Fruit fly (Drosophila melanogaster) whole organism, embryonic: ENCODE data around the gene CG32440.

ENCODE experiments used
- CG10274 ChIP-seq: fragments of 200-800 bp; sonication (Bioruptor generic); optimal IDR thresholded peaks from 3 replicates; lab custom pipeline; 2017; ENCODE audit warnings: missing biosample characterization, mild to moderate bottlenecking, missing genetic modification characterization
- CG10565 ChIP-seq: fragments of 200-800 bp; sonication (Bioruptor generic); optimal IDR thresholded peaks from 3 replicates; lab custom pipeline; 2016; ENCODE audit warnings: missing biosample characterization, mild to moderate bottlenecking, missing genetic modification characterization
- CG11504 ChIP-seq: fragments of 200-800 bp; sonication (Bioruptor generic); optimal IDR thresholded peaks from 3 replicates; lab custom pipeline; 2019; ENCODE audit warnings: missing biosample characterization, mild to moderate bottlenecking, missing genetic modification characterization, moderate library complexity
- CG12219 ChIP-seq: fragments of 200-800 bp; sonication (Bioruptor generic); optimal IDR thresholded peaks from 3 replicates; lab custom pipeline; 2018; ENCODE audit warnings: missing biosample characterization, mild to moderate bottlenecking, missing genetic modification characterization
- CG1233 ChIP-seq: fragments of 200-800 bp; sonication (Bioruptor generic); optimal IDR thresholded peaks from 4 replicates; lab custom pipeline; 2018; ENCODE audit warnings: missing biosample characterization, mild to moderate bottlenecking, missing genetic modification characterization
- CG13775 ChIP-seq: fragments of 200-800 bp; sonication (Bioruptor generic); optimal IDR thresholded peaks from 3 replicates; lab custom pipeline; 2017; ENCODE audit warnings: missing biosample characterization, mild to moderate bottlenecking, missing genetic modification characterization
- CG17361 ChIP-seq: fragments of 200-800 bp; sonication (Bioruptor generic); IDR thresholded peaks from 3 replicates; pipeline ENCODE4 v1.3.6; 2022; ENCODE audit warnings: missing biosample characterization, missing genetic modification characterization
- CG17802 ChIP-seq: fragments of 200-800 bp; sonication (Bioruptor generic); optimal IDR thresholded peaks from 2 replicates; lab custom pipeline; 2018; ENCODE audit warnings: missing biosample characterization, mild to moderate bottlenecking, missing genetic modification characterization, moderate library complexity
- CG2120 ChIP-seq: fragments of 200-800 bp; sonication (Bioruptor generic); optimal IDR thresholded peaks from 3 replicates; lab custom pipeline; 2016; ENCODE audit warnings: missing biosample characterization, missing genetic modification characterization
- CG30403 ChIP-seq: fragments of 200-800 bp; sonication (Bioruptor generic); optimal IDR thresholded peaks from 3 replicates; lab custom pipeline; 2016; ENCODE audit warnings: missing biosample characterization, missing genetic modification characterization
- CG3163 ChIP-seq: fragments of 200-800 bp; sonication (Bioruptor generic); optimal IDR thresholded peaks from 3 replicates; lab custom pipeline; 2016; ENCODE audit warnings: missing biosample characterization, missing genetic modification characterization
- CG3726 ChIP-seq: fragments of 200-800 bp; sonication (Bioruptor generic); IDR thresholded peaks from 3 replicates; pipeline ENCODE4, ENCODE4 v1.3.6; 2022; ENCODE audit warnings: missing biosample characterization, missing genetic modification characterization
- CG5245 ChIP-seq: fragments of 200-800 bp; sonication (Bioruptor generic); optimal IDR thresholded peaks from 3 replicates; lab custom pipeline; 2016; ENCODE audit warnings: missing biosample characterization, missing genetic modification characterization
- CG6175 ChIP-seq: fragments of 200-800 bp; sonication (Bioruptor generic); IDR thresholded peaks from 3 replicates; pipeline ENCODE4 v1.3.6; 2022; ENCODE audit warnings: missing biosample characterization, missing genetic modification characterization
- CG7556 ChIP-seq: fragments of 200-800 bp; sonication (Bioruptor generic); optimal IDR thresholded peaks from 2 replicates; lab custom pipeline; 2017; ENCODE audit warnings: missing biosample characterization, mild to moderate bottlenecking, missing genetic modification characterization
- CG7963 ChIP-seq: fragments of 200-800 bp; sonication (Bioruptor generic); IDR thresholded peaks from 3 replicates; pipeline ENCODE4 v1.3.6; 2022; ENCODE audit warnings: missing biosample characterization, missing genetic modification characterization; ENCODE audit not compliant: partially characterized antibody
- CG8359 ChIP-seq: fragments of 200-800 bp; sonication (Bioruptor generic); optimal IDR thresholded peaks from 2 replicates; lab custom pipeline; 2017; ENCODE audit warnings: missing biosample characterization, mild to moderate bottlenecking, missing genetic modification characterization, borderline replicate concordance
- CG8478 ChIP-seq: fragments of >200 bp; optimal IDR thresholded peaks from 2 replicates; lab custom pipeline; 2018
- CG9437 ChIP-seq: fragments of 200-800 bp; sonication (Bioruptor generic); optimal IDR thresholded peaks from 2 replicates; lab custom pipeline; 2018; ENCODE audit warnings: missing biosample characterization, mild to moderate bottlenecking, missing genetic modification characterization
- CG9797 ChIP-seq: fragments of 200-800 bp; sonication (Bioruptor generic); optimal IDR thresholded peaks from 3 replicates; lab custom pipeline; 2018; ENCODE audit warnings: missing biosample characterization, mild to moderate bottlenecking, missing genetic modification characterization
- CTCF ChIP-seq: fragments of 200-800 bp; sonication (Bioruptor generic); optimal IDR thresholded peaks from 2 replicates; lab custom pipeline; 2017; ENCODE audit warnings: missing biosample characterization, mild to moderate bottlenecking, missing genetic modification characterization, moderate library complexity
- E2f1 ChIP-seq: fragments of 200-800 bp; sonication (Bioruptor generic); IDR thresholded peaks from 2 replicates; pipeline ENCODE4 v1.3.6; 2022; ENCODE audit warnings: missing biosample characterization, missing genetic modification characterization
- E2f2 ChIP-seq: fragments of 200-800 bp; sonication (Bioruptor generic); IDR thresholded peaks from 2 replicates; pipeline ENCODE4 v1.3.6; 2022; ENCODE audit warnings: missing biosample characterization, missing genetic modification characterization
- HmgZ ChIP-seq: fragments of 200-800 bp; sonication (Bioruptor generic); optimal IDR thresholded peaks from 2 replicates; lab custom pipeline; 2018; ENCODE audit warnings: missing biosample characterization, mild to moderate bottlenecking, missing genetic modification characterization
- Hmr ChIP-seq: fragments of 200-800 bp; sonication (Bioruptor generic); optimal IDR thresholded peaks from 3 replicates; lab custom pipeline; 2017; ENCODE audit warnings: mild to moderate bottlenecking, missing biosample characterization, missing genetic modification reagents, missing genetic modification characterization
- Mrtf ChIP-seq: fragments of 200-800 bp; sonication (Bioruptor generic); IDR thresholded peaks from 3 replicates; pipeline ENCODE4 v1.3.6; 2022; ENCODE audit warnings: missing biosample characterization, missing genetic modification characterization
- NC2α ChIP-seq: fragments of 200-800 bp; sonication (Bioruptor generic); optimal IDR thresholded peaks from 2 replicates; lab custom pipeline; 2016; ENCODE audit warnings: missing biosample characterization, missing genetic modification characterization
- NfI ChIP-seq: fragments of 200-800 bp; sonication (Bioruptor generic); optimal IDR thresholded peaks from 3 replicates; lab custom pipeline; 2018; ENCODE audit warnings: missing biosample characterization, mild to moderate bottlenecking, missing genetic modification characterization, moderate library complexity
- Oaz ChIP-seq: fragments of 200-800 bp; sonication (Bioruptor generic); IDR thresholded peaks from 2 replicates; pipeline ENCODE4 v1.3.6; 2022; ENCODE audit warnings: missing biosample characterization, missing genetic modification characterization
- Oli ChIP-seq: fragments of 200-800 bp; sonication (Bioruptor generic); optimal IDR thresholded peaks from 2 replicates; lab custom pipeline; 2018; ENCODE audit warnings: missing biosample characterization, mild to moderate bottlenecking, missing genetic modification characterization, moderate library complexity
- PHDP ChIP-seq: fragments of 200-800 bp; sonication (Bioruptor generic); optimal IDR thresholded peaks from 3 replicates; lab custom pipeline; 2018; ENCODE audit warnings: missing biosample characterization, mild to moderate bottlenecking, missing genetic modification characterization, moderate library complexity
- Poxn ChIP-seq: fragments of 200-800 bp; sonication (Bioruptor generic); IDR thresholded peaks from 2 replicates; pipeline ENCODE4 v1.3.6; 2022; ENCODE audit warnings: missing biosample characterization, missing genetic modification characterization
- Sox102F ChIP-seq: fragments of 200-800 bp; sonication (Bioruptor generic); optimal IDR thresholded peaks from 2 replicates; lab custom pipeline; 2018; ENCODE audit warnings: missing biosample characterization, mild to moderate bottlenecking, missing genetic modification characterization, moderate library complexity
- Sry-β ChIP-seq: fragments of 200-800 bp; sonication (Bioruptor generic); optimal IDR thresholded peaks from 2 replicates; lab custom pipeline; 2018; ENCODE audit warnings: missing biosample characterization, mild to moderate bottlenecking, missing genetic modification characterization, moderate library complexity
- Taf1 ChIP-seq: fragments of 200-800 bp; sonication (Bioruptor generic); IDR thresholded peaks from 2 replicates; pipeline ENCODE4 v1.3.6; 2022; ENCODE audit warnings: missing biosample characterization, missing genetic modification characterization
- Trl ChIP-seq, 3 experiments: fragments of >200 bp in 2 of 3; fragments of 200-800 bp in 1 of 3; sonication (Bioruptor generic) in 1 of 3; optimal IDR thresholded peaks; 2 replicates in 1 of 3; 3 replicates in 2 of 3; lab custom pipeline; 2016 to 2017; ENCODE audit warnings: missing biosample characterization in 1 of 3, missing genetic modification characterization in 1 of 3
- ara ChIP-seq: fragments of 200-800 bp; sonication (Bioruptor generic); IDR thresholded peaks from 2 replicates; pipeline ENCODE4 v1.3.6; 2022; ENCODE audit warnings: missing biosample characterization, missing genetic modification characterization
- bcd ChIP-seq: fragments of 200-800 bp; sonication (Bioruptor generic); optimal IDR thresholded peaks from 2 replicates; lab custom pipeline; 2017; ENCODE audit warnings: missing biosample characterization, mild to moderate bottlenecking, missing genetic modification characterization
- bowl ChIP-seq: fragments of 200-800 bp; sonication (Bioruptor generic); IDR thresholded peaks from 2 replicates; pipeline ENCODE4 v1.3.6; 2022; ENCODE audit warnings: missing biosample characterization, missing genetic modification characterization
- dm ChIP-seq: fragments of 200-800 bp; sonication (Bioruptor generic); optimal IDR thresholded peaks from 3 replicates; lab custom pipeline; 2016; ENCODE audit warnings: missing biosample characterization, missing genetic modification characterization
- dysf ChIP-seq: fragments of 200-800 bp; sonication (Bioruptor generic); IDR thresholded peaks from 3 replicates; pipeline ENCODE4 v1.3.6; 2022; ENCODE audit warnings: missing biosample characterization, missing genetic modification characterization
- eyg ChIP-seq: fragments of 200-800 bp; sonication (Bioruptor generic); optimal IDR thresholded peaks from 3 replicates; lab custom pipeline; 2016; ENCODE audit warnings: missing biosample characterization, missing genetic modification characterization
- fd96Cb ChIP-seq: fragments of 200-800 bp; sonication (Bioruptor generic); optimal IDR thresholded peaks from 2 replicates; lab custom pipeline; 2018; ENCODE audit warnings: missing biosample characterization, mild to moderate bottlenecking, missing genetic modification characterization, moderate library complexity
- fru ChIP-seq: fragments of >200 bp; optimal IDR thresholded peaks from 2 replicates; lab custom pipeline; 2017
- gt ChIP-seq: fragments of 200-800 bp; sonication (Bioruptor generic); IDR thresholded peaks from 2 replicates; pipeline ENCODE4 v1.3.6; 2022; ENCODE audit warnings: missing biosample characterization, missing genetic modification characterization
- lmd ChIP-seq: fragments of 200-800 bp; sonication (Bioruptor generic); IDR thresholded peaks from 2 replicates; pipeline ENCODE4 v1.3.6; 2022; ENCODE audit warnings: missing biosample characterization, missing genetic modification characterization
- nau ChIP-seq: fragments of 200-800 bp; sonication (Bioruptor generic); optimal IDR thresholded peaks from 3 replicates; lab custom pipeline; 2017; ENCODE audit warnings: missing biosample characterization, mild to moderate bottlenecking, missing genetic modification characterization, missing genetic modification reagents
- odd ChIP-seq: fragments of 200-800 bp; sonication (Bioruptor generic); optimal IDR thresholded peaks from 2 replicates; lab custom pipeline; 2017; ENCODE audit warnings: missing biosample characterization, mild to moderate bottlenecking, missing genetic modification characterization
- pum ChIP-seq: fragments of 200-800 bp; sonication (Bioruptor generic); optimal IDR thresholded peaks from 2 replicates; lab custom pipeline; 2016; ENCODE audit warnings: missing biosample characterization, missing genetic modification characterization
- run ChIP-seq: fragments of 200-800 bp; sonication (Bioruptor generic); optimal IDR thresholded peaks from 3 replicates; lab custom pipeline; 2018; ENCODE audit warnings: missing biosample characterization, mild to moderate bottlenecking, missing genetic modification characterization
- slp2 ChIP-seq: fragments of 200-800 bp; sonication (Bioruptor generic); optimal IDR thresholded peaks from 2 replicates; lab custom pipeline; 2016; ENCODE audit warnings: missing biosample characterization, missing genetic modification characterization
- ssp ChIP-seq: fragments of 200-800 bp; sonication (Bioruptor generic); IDR thresholded peaks from 2 replicates; pipeline ENCODE4 v1.3.6; 2022; ENCODE audit warnings: missing biosample characterization, missing genetic modification characterization
- ttk ChIP-seq: fragments of 200-800 bp; sonication (Bioruptor generic); IDR thresholded peaks from 2 replicates; pipeline ENCODE4 v2.1.2; 2022; ENCODE audit warnings: missing biosample characterization, missing genetic modification characterization

CG32440 gene

dm6 chr3L:21380126-21380525 lies 20.1 kb downstream of the CG32440 start:
- TF ChIP-seq Sry-β (GFP tag; lab: Kevin White, UChicago), result no peak
- TF ChIP-seq fd96Cb (tag; lab: Kevin White, UChicago), result no peak
- 0 out of 3 replicates have a peak, but pooled peaks have one; percentile 17 for TF ChIP-seq CG7963 (GFP tag; lab: Robert Waterston, UW)
- TF ChIP-seq CG5245 (GFP tag; lab: Kevin White, UChicago), result no peak
- no peak for TF ChIP-seq CG3163
- TF ChIP-seq slp2 (GFP tag; lab: Kevin White, UChicago), result no peak
- no peak for TF ChIP-seq Trl (optimal IDR thresholded peaks at IDR 0.05; lab: Kevin White, UChicago)
- no peak for TF ChIP-seq Trl (GFP tag; optimal IDR thresholded peaks at IDR 0.05; lab: Kevin White, UChicago)
- no peak for TF ChIP-seq pum (GFP tag; lab: Kevin White, UChicago)
- TF ChIP-seq CG8359 (GFP tag; lab: Kevin White, UChicago), result no peak
- no peak for TF ChIP-seq run (tag; lab: Kevin White, UChicago)
- peak; percentile 81 for TF ChIP-seq nau (GFP tag; lab: Kevin White, UChicago)
- TF ChIP-seq NC2α (GFP tag; lab: Kevin White, UChicago), result no peak
- TF ChIP-seq CG13775, result no peak
- no peak for TF ChIP-seq Oli (tag; lab: Kevin White, UChicago)
- no peak for TF ChIP-seq E2f1 (GFP tag; lab: Robert Waterston, UW)
- TF ChIP-seq ara (GFP tag; lab: Robert Waterston, UW), result no peak
- peak; percentile 66; the same call in 1 of the 3 replicates for TF ChIP-seq CG6175
- TF ChIP-seq Hmr (GFP tag; lab: Kevin White, UChicago), result peak; percentile 2
- TF ChIP-seq CG7556 (GFP tag; lab: Kevin White, UChicago), result no peak
- TF ChIP-seq PHDP (tag; lab: Kevin White, UChicago), result no peak
- no peak for TF ChIP-seq CTCF (GFP tag; lab: Kevin White, UChicago)
- no peak for TF ChIP-seq CG9797 (GFP tag; lab: Kevin White, UChicago)
- TF ChIP-seq eyg (GFP tag; lab: Kevin White, UChicago), result no peak
- no peak for TF ChIP-seq CG17802 (tag; lab: Kevin White, UChicago)
- no peak for TF ChIP-seq dm
- TF ChIP-seq Oaz (GFP tag; lab: Robert Waterston, UW), result no peak
- TF ChIP-seq CG12219 (GFP tag; lab: Kevin White, UChicago), result no peak
- 0 out of 3 replicates have a peak, but pooled peaks have one; percentile 2 for TF ChIP-seq CG17361
- TF ChIP-seq lmd (GFP tag; lab: Robert Waterston, UW), result no peak
- no peak for TF ChIP-seq HmgZ (tag; lab: Kevin White, UChicago)
- no peak for TF ChIP-seq CG1233 (GFP tag; lab: Kevin White, UChicago)
- TF ChIP-seq Taf1 (GFP tag; lab: Robert Waterston, UW), result no peak
- 0 out of 3 replicates have a peak, but pooled peaks have one; percentile 36 for TF ChIP-seq dysf (GFP tag; lab: Robert Waterston, UW)
- no peak for TF ChIP-seq ssp (GFP tag; lab: Robert Waterston, UW)
- no peak for TF ChIP-seq CG10274 (GFP tag; lab: Kevin White, UChicago)
- no peak for TF ChIP-seq CG9437
- no peak for TF ChIP-seq fru
- TF ChIP-seq Sox102F (GFP tag; lab: Kevin White, UChicago), result no peak
- TF ChIP-seq bcd (GFP tag; lab: Kevin White, UChicago), result no peak
- TF ChIP-seq Mrtf (GFP tag; lab: Robert Waterston, UW), result no peak
- no peak for TF ChIP-seq NfI (GFP tag; lab: Kevin White, UChicago)
- TF ChIP-seq E2f2 (GFP tag; lab: Robert Waterston, UW), result no peak
- no peak for TF ChIP-seq CG11504 (tag; lab: Kevin White, UChicago)
- TF ChIP-seq odd (GFP tag; lab: Kevin White, UChicago), result no peak
- TF ChIP-seq CG3726 (GFP tag; lab: Robert Waterston, UW), result no peak
- no peak for TF ChIP-seq CG8478
- no peak for TF ChIP-seq CG2120 (GFP tag; lab: Kevin White, UChicago)
- no peak for TF ChIP-seq bowl (GFP tag; lab: Robert Waterston, UW)
- no peak for TF ChIP-seq ttk (GFP tag; lab: Robert Waterston, UW)
- no peak for TF ChIP-seq Poxn
- no peak for TF ChIP-seq gt (GFP tag; lab: Robert Waterston, UW)
- no peak for TF ChIP-seq CG10565 (GFP tag; lab: Kevin White, UChicago)
- no peak for TF ChIP-seq CG30403
